Fruit fly (Drosophila melanogaster) whole organism, embryonic: ENCODE measurements around the gene Pif1B.
A peak's percentile ranks its signal among the peaks of the same experiment; 100 is the strongest.

Experiments
- Bdp1 ChIP-seq: fragments of 200-800 bp; sonication (Bioruptor generic); optimal IDR thresholded peaks from 3 replicates; lab custom pipeline; 2016; ENCODE audit warnings: missing biosample characterization, missing genetic modification characterization
- C15 ChIP-seq: fragments of 200-800 bp; sonication (Bioruptor generic); IDR thresholded peaks from 3 replicates; pipeline ENCODE4 v1.3.6; 2022; ENCODE audit warnings: missing biosample characterization, missing genetic modification characterization
- CG10959 ChIP-seq: fragments of 200-800 bp; sonication (Bioruptor generic); IDR thresholded peaks from 2 replicates; pipeline ENCODE4 v1.3.6; 2022; ENCODE audit warnings: missing biosample characterization, missing genetic modification characterization
- CG12744 ChIP-seq: fragments of 200-800 bp; sonication (Bioruptor generic); optimal IDR thresholded peaks from 2 replicates; lab custom pipeline; 2016; ENCODE audit warnings: missing biosample characterization, missing genetic modification characterization
- CG16813 ChIP-seq: fragments of 200-800 bp; sonication (Bioruptor generic); IDR thresholded peaks from 3 replicates; pipeline ENCODE4 v1.3.6; 2022; ENCODE audit warnings: missing biosample characterization, missing genetic modification characterization; ENCODE audit not compliant: partially characterized antibody
- CG16815 ChIP-seq: fragments of 200-800 bp; sonication (Bioruptor generic); optimal IDR thresholded peaks from 3 replicates; lab custom pipeline; 2017; ENCODE audit warnings: missing biosample characterization, mild to moderate bottlenecking, missing genetic modification characterization
- CG17186 ChIP-seq: fragments of 200-800 bp; sonication (Bioruptor generic); optimal IDR thresholded peaks from 3 replicates; lab custom pipeline; 2017; ENCODE audit warnings: missing biosample characterization, missing genetic modification reagents, missing genetic modification characterization
- CG17328 ChIP-seq: fragments of 200-800 bp; sonication (Bioruptor generic); IDR thresholded peaks from 2 replicates; pipeline ENCODE4 v1.3.6; 2022; ENCODE audit warnings: missing biosample characterization, missing genetic modification characterization
- CG17829 ChIP-seq: fragments of 200-800 bp; optimal IDR thresholded peaks from 2 replicates; lab custom pipeline; 2019; ENCODE audit warnings: missing biosample characterization, mild to moderate bottlenecking, missing genetic modification characterization, moderate library complexity
- CG18764 ChIP-seq: fragments of 200-800 bp; sonication (Bioruptor generic); optimal IDR thresholded peaks from 3 replicates; lab custom pipeline; 2016; ENCODE audit warnings: missing biosample characterization, missing genetic modification characterization
- CG2202 ChIP-seq: fragments of 200-800 bp; sonication (Bioruptor generic); optimal IDR thresholded peaks from 2 replicates; lab custom pipeline; 2018; ENCODE audit warnings: missing biosample characterization, mild to moderate bottlenecking, missing genetic modification characterization
- CG2678 ChIP-seq: fragments of 200-800 bp; sonication (Bioruptor generic); optimal IDR thresholded peaks from 3 replicates; lab custom pipeline; 2019; ENCODE audit warnings: missing biosample characterization, mild to moderate bottlenecking, missing genetic modification characterization, moderate library complexity
- CG31365 ChIP-seq: fragments of 200-800 bp; sonication (Bioruptor generic); optimal IDR thresholded peaks from 2 replicates; lab custom pipeline; 2018; ENCODE audit warnings: missing biosample characterization, mild to moderate bottlenecking, missing genetic modification characterization
- CG3847 ChIP-seq: fragments of 200-800 bp; sonication (Bioruptor generic); IDR thresholded peaks from 2 replicates; pipeline ENCODE4 v1.3.6; 2022; ENCODE audit warnings: missing biosample characterization, missing genetic modification characterization
- CG4282 ChIP-seq: fragments of 200-800 bp; sonication (Bioruptor generic); optimal IDR thresholded peaks from 2 replicates; lab custom pipeline; 2016; ENCODE audit warnings: missing biosample characterization, missing genetic modification characterization
- CG4424 ChIP-seq: fragments of 200-800 bp; sonication (Bioruptor generic); optimal IDR thresholded peaks from 3 replicates; lab custom pipeline; 2016; ENCODE audit warnings: missing biosample characterization, missing genetic modification characterization
- CG5245 ChIP-seq: fragments of 200-800 bp; sonication (Bioruptor generic); optimal IDR thresholded peaks from 3 replicates; lab custom pipeline; 2016; ENCODE audit warnings: missing biosample characterization, missing genetic modification characterization
- CG6813 ChIP-seq: fragments of 200-800 bp; sonication (Bioruptor generic); optimal IDR thresholded peaks from 2 replicates; lab custom pipeline; 2017; ENCODE audit warnings: missing biosample characterization, missing genetic modification characterization, mild to moderate bottlenecking, moderate library complexity, missing genetic modification reagents
- CG7357 ChIP-seq: fragments of 200-800 bp; sonication (Bioruptor generic); IDR thresholded peaks from 3 replicates; pipeline ENCODE4 v1.3.6; 2022; ENCODE audit warnings: missing biosample characterization, missing genetic modification characterization
- CG7556 ChIP-seq: fragments of 200-800 bp; sonication (Bioruptor generic); optimal IDR thresholded peaks from 2 replicates; lab custom pipeline; 2017; ENCODE audit warnings: missing biosample characterization, mild to moderate bottlenecking, missing genetic modification characterization
- CG8281 ChIP-seq: fragments of 200-800 bp; sonication (Bioruptor generic); optimal IDR thresholded peaks from 2 replicates; lab custom pipeline; 2018; ENCODE audit warnings: missing biosample characterization, mild to moderate bottlenecking, missing genetic modification characterization, moderate library complexity
- CHES-1-like ChIP-seq: fragments of 200-800 bp; sonication (Bioruptor generic); optimal IDR thresholded peaks from 2 replicates; lab custom pipeline; 2016; ENCODE audit warnings: missing biosample characterization, missing genetic modification characterization
- Doc2 ChIP-seq: fragments of 200-800 bp; sonication (Bioruptor generic); IDR thresholded peaks from 2 replicates; pipeline ENCODE4 v1.3.6; 2022; ENCODE audit warnings: missing biosample characterization, missing genetic modification characterization
- Fer1 ChIP-seq: fragments of 200-800 bp; sonication (Bioruptor generic); optimal IDR thresholded peaks from 2 replicates; lab custom pipeline; 2017; ENCODE audit warnings: missing biosample characterization, mild to moderate bottlenecking, missing genetic modification characterization
- Fer2 ChIP-seq: fragments of 200-800 bp; sonication (Bioruptor generic); optimal IDR thresholded peaks from 2 replicates; lab custom pipeline; 2018; ENCODE audit warnings: missing biosample characterization, mild to moderate bottlenecking, missing genetic modification characterization, moderate library complexity
- Fer3 ChIP-seq: fragments of 200-800 bp; sonication (Bioruptor generic); optimal IDR thresholded peaks from 2 replicates; lab custom pipeline; 2018; ENCODE audit warnings: missing biosample characterization, mild to moderate bottlenecking, missing genetic modification characterization, moderate library complexity
- Hand ChIP-seq: fragments of 200-800 bp; sonication (Bioruptor generic); optimal IDR thresholded peaks from 2 replicates; lab custom pipeline; 2017; ENCODE audit warnings: mild to moderate bottlenecking, missing biosample characterization, missing genetic modification reagents, missing genetic modification characterization
- Hmx ChIP-seq: fragments of 200-800 bp; sonication (Bioruptor generic); optimal IDR thresholded peaks from 2 replicates; lab custom pipeline; 2016; ENCODE audit warnings: missing biosample characterization, missing genetic modification characterization
- MBD-R2 ChIP-seq: fragments of 200-800 bp; sonication (Bioruptor generic); IDR thresholded peaks from 2 replicates; pipeline ENCODE4 v1.3.6; 2022; ENCODE audit warnings: missing biosample characterization, missing genetic modification characterization
- NK7.1 ChIP-seq: fragments of 200-800 bp; sonication (Bioruptor generic); optimal IDR thresholded peaks from 3 replicates; lab custom pipeline; 2016; ENCODE audit warnings: missing biosample characterization, missing genetic modification characterization
- Poxn ChIP-seq: fragments of 200-800 bp; sonication (Bioruptor generic); IDR thresholded peaks from 2 replicates; pipeline ENCODE4 v1.3.6; 2022; ENCODE audit warnings: missing biosample characterization, missing genetic modification characterization
- Sry-δ ChIP-seq: fragments of 200-800 bp; sonication (Bioruptor generic); optimal IDR thresholded peaks from 2 replicates; lab custom pipeline; 2016; ENCODE audit warnings: missing biosample characterization, missing genetic modification characterization
- Trl ChIP-seq, 3 experiments: fragments of >200 bp in 2 of 3; fragments of 200-800 bp in 1 of 3; sonication (Bioruptor generic) in 1 of 3; optimal IDR thresholded peaks; 2 replicates in 1 of 3; 3 replicates in 2 of 3; lab custom pipeline; 2016 to 2017; ENCODE audit warnings: missing biosample characterization in 1 of 3, missing genetic modification characterization in 1 of 3
- YL-1 ChIP-seq: fragments of 200-800 bp; sonication (Bioruptor generic); optimal IDR thresholded peaks from 3 replicates; lab custom pipeline; 2017; ENCODE audit warnings: missing biosample characterization, mild to moderate bottlenecking, missing genetic modification characterization
- bigmax ChIP-seq: fragments of 200-800 bp; sonication (Bioruptor generic); optimal IDR thresholded peaks from 2 replicates; lab custom pipeline; 2018; ENCODE audit warnings: missing biosample characterization, mild to moderate bottlenecking, missing genetic modification characterization
- br ChIP-seq: fragments of >200 bp; optimal IDR thresholded peaks from 2 replicates; lab custom pipeline; 2017
- cato ChIP-seq: fragments of 200-800 bp; sonication (Bioruptor generic); optimal IDR thresholded peaks from 2 replicates; lab custom pipeline; 2016; ENCODE audit warnings: missing biosample characterization, missing genetic modification characterization, borderline replicate concordance
- chif ChIP-seq, 2 experiments: fragments of 200-800 bp; sonication (Bioruptor generic); optimal IDR thresholded peaks; 3 replicates each; lab custom pipeline; 2016; ENCODE audit warnings: missing biosample characterization in 2 of 2, missing genetic modification characterization in 2 of 2
- ftz-f1 ChIP-seq: fragments of 200-800 bp; sonication (Bioruptor generic); optimal IDR thresholded peaks from 2 replicates; lab custom pipeline; 2016; ENCODE audit warnings: missing biosample characterization, missing genetic modification characterization
- grau ChIP-seq: fragments of 200-800 bp; optimal IDR thresholded peaks from 3 replicates; lab custom pipeline; 2019; ENCODE audit warnings: missing biosample characterization, mild to moderate bottlenecking, missing genetic modification characterization, moderate library complexity
- lab ChIP-seq: fragments of 200-800 bp; sonication (Bioruptor generic); optimal IDR thresholded peaks from 3 replicates; lab custom pipeline; 2017; ENCODE audit warnings: missing biosample characterization, missing genetic modification characterization, mild to moderate bottlenecking, moderate library complexity, missing genetic modification reagents
- lmd ChIP-seq: fragments of 200-800 bp; sonication (Bioruptor generic); IDR thresholded peaks from 2 replicates; pipeline ENCODE4 v1.3.6; 2022; ENCODE audit warnings: missing biosample characterization, missing genetic modification characterization
- nerfin-2 ChIP-seq: fragments of 200-800 bp; sonication (Bioruptor generic); IDR thresholded peaks from 2 replicates; pipeline ENCODE4 v1.3.6; 2022; ENCODE audit warnings: missing biosample characterization, missing genetic modification characterization; ENCODE audit not compliant: partially characterized antibody
- pb ChIP-seq: fragments of 200-800 bp; sonication (Bioruptor generic); optimal IDR thresholded peaks from 3 replicates; lab custom pipeline; 2016; ENCODE audit warnings: missing biosample characterization, missing genetic modification characterization
- psq ChIP-seq: fragments of 200-800 bp; sonication (Bioruptor generic); optimal IDR thresholded peaks from 2 replicates; lab custom pipeline; 2017; ENCODE audit warnings: missing biosample characterization, missing genetic modification characterization
- pzg ChIP-seq: fragments of 200-800 bp; sonication (Bioruptor generic); optimal IDR thresholded peaks from 3 replicates; lab custom pipeline; 2018; ENCODE audit warnings: missing biosample characterization, mild to moderate bottlenecking, missing genetic modification characterization, moderate library complexity
- ro ChIP-seq: fragments of 200-800 bp; sonication (Bioruptor generic); IDR thresholded peaks from 2 replicates; pipeline ENCODE4 v1.3.6; 2022; ENCODE audit warnings: missing biosample characterization, missing genetic modification characterization
- seq ChIP-seq: fragments of 200-800 bp; sonication (Bioruptor generic); IDR thresholded peaks from 2 replicates; pipeline ENCODE4 v1.3.6; 2022; ENCODE audit warnings: missing biosample characterization, missing genetic modification characterization
- sqz ChIP-seq: fragments of 200-800 bp; sonication (Bioruptor generic); optimal IDR thresholded peaks from 3 replicates; lab custom pipeline; 2018; ENCODE audit warnings: missing biosample characterization, mild to moderate bottlenecking, missing genetic modification characterization
- wdn ChIP-seq: fragments of 200-800 bp; sonication (Bioruptor generic); IDR thresholded peaks from 2 replicates; pipeline ENCODE4 v1.3.6; 2022; ENCODE audit warnings: missing biosample characterization, missing genetic modification characterization

Gene Pif1B

DNA sequence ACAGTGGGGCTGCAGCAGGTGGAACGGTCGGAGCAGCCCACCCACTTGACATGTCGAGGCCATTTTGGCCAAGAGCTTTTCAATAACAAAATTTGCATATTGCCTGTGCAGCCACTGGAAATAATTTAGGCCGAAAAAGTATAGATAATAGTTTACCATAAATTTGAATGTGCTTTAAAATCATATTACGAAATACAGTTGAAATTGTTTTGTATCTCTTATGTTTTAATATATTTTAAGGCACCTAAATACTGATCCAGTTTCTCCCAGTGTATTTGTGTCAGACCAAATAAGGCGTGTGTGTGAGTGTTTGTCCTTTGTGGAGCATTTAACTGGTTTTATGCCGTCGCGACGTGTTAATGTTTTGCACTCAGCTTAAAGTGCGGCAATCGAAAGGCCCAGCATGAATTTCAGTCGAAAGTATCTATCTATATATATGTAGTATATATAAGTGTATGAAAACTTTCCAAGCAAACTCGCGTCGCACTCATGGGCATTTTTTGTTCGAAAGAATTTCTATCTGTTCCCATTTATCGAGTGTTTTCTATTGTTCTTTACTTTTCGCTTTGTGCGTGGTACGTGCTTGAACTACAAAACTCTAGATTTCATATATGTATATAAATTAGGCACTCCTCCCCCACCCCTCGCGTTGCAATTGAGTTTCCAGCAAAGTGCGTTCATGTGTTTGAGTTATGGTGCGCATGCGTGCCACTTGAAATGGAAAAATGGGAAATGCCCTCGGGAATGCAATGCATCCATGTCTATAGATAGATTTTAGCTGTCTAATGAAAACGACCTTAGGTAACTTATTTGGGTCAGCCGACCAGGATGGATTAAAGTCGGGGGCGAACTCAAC is 48.6 kb upstream of the Pif1B start (continued):
- TF ChIP-seq lmd (GFP tag; lab: Robert Waterston, UW) (no peak), Poxn (GFP tag; lab: Robert Waterston, UW) (no peak), Doc2 (GFP tag; lab: Robert Waterston, UW) (no peak), Sry-δ (GFP tag; lab: Kevin White, UChicago) (no peak), CG5245 (GFP tag; lab: Kevin White, UChicago) (peak; percentile 5), nerfin-2 (no peak), MBD-R2 (GFP tag; lab: Robert Waterston, UW) (no peak), CG2202 (tag; lab: Kevin White, UChicago) (peak; percentile 12), grau (tag; lab: Kevin White, UChicago) (peak; percentile 40), lab (GFP tag; lab: Kevin White, UChicago) (no peak), CG3847 (no peak), CG7357 (GFP tag; lab: Robert Waterston, UW) (no peak), psq (GFP tag; lab: Kevin White, UChicago) (no peak), CG16813 (GFP tag; lab: Robert Waterston, UW) (no peak), CG8281 (no peak), NK7.1 (no peak), CG17186 (GFP tag; lab: Kevin White, UChicago) (no peak), pzg (no peak), CG31365 (tag; lab: Kevin White, UChicago) (no peak), ftz-f1 (GFP tag; lab: Kevin White, UChicago) (no peak), bigmax (GFP tag; lab: Kevin White, UChicago) (no peak), C15 (no peak), CG10959 (no peak), CG2678 (tag; lab: Kevin White, UChicago) (peak; percentile 20), Hmx (GFP tag; lab: Kevin White, UChicago) (no peak), Hand (GFP tag; lab: Kevin White, UChicago) (no peak), pb (no peak), br (lab: Kevin White, UChicago) (no peak), CG6813 (no peak), ro (GFP tag; lab: Robert Waterston, UW) (no peak), CG18764 (no peak), CG16815 (GFP tag; lab: Kevin White, UChicago) (peak; percentile 37), CHES-1-like (GFP tag; lab: Kevin White, UChicago) (no peak), seq (GFP tag; lab: Robert Waterston, UW) (no peak), cato (GFP tag; lab: Kevin White, UChicago) (no peak), Trl (optimal IDR thresholded peaks at IDR 0.05; lab: Kevin White, UChicago) (no peak), Trl (GFP tag; optimal IDR thresholded peaks at IDR 0.05; lab: Kevin White, UChicago) (no peak), Fer3 (tag; lab: Kevin White, UChicago) (no peak), Bdp1 (GFP tag; lab: Kevin White, UChicago) (no peak), Fer2 (no peak), CG7556 (peak; percentile 25), sqz (GFP tag; lab: Kevin White, UChicago) (peak; percentile 7), CG12744 (GFP tag; lab: Kevin White, UChicago) (no peak), CG4424 (GFP tag; lab: Kevin White, UChicago) (peak; percentile 38), Fer1 (GFP tag; lab: Kevin White, UChicago) (no peak), chif (GFP tag; optimal IDR thresholded peaks at IDR 0.05; lab: Kevin White, UChicago) (peak in 1 of 2 experiments; percentile 23), wdn (GFP tag; lab: Robert Waterston, UW) (no peak), YL-1 (GFP tag; lab: Kevin White, UChicago) (no peak), CG4282 (GFP tag; lab: Kevin White, UChicago) (no peak), CG17829 (tag; lab: Kevin White, UChicago) (peak; percentile 53), CG17328 (GFP tag; lab: Robert Waterston, UW) (0 out of 2 replicates have a peak, but pooled peaks have one; percentile 6)
